Worm (Caenorhabditis elegans) whole organism, late embryonic: ENCODE data around the gene F13A2.4.

Source experiments
- C08G9.2 ChIP-seq: sonication (generic microtip); optimal IDR thresholded peaks from 2 replicates; lab custom pipeline; 2016; ENCODE audit warnings: mild to moderate bottlenecking, missing genetic modification characterization, moderate library complexity, missing compliant biosample characterization
- F13H6.1 ChIP-seq: sonication (generic microtip); optimal IDR thresholded peaks from 2 replicates; lab custom pipeline; 2016; ENCODE audit warnings: missing genetic modification characterization, missing compliant biosample characterization
- K02D7.2 ChIP-seq: sonication (generic microtip); optimal IDR thresholded peaks from 2 replicates; lab custom pipeline; 2017; ENCODE audit warnings: mild to moderate bottlenecking, missing genetic modification characterization, missing compliant biosample characterization
- T23F11.4 ChIP-seq: fragments of 200-800 bp; sonication (Bioruptor generic); optimal IDR thresholded peaks from 2 replicates; lab custom pipeline; 2018; ENCODE audit warnings: mild to moderate bottlenecking, missing genetic modification characterization, missing compliant biosample characterization
- Y22D7AL.16 ChIP-seq: sonication (generic microtip); optimal IDR thresholded peaks from 2 replicates; lab custom pipeline; 2016; ENCODE audit warnings: missing genetic modification characterization, missing compliant biosample characterization
- ahr-1 ChIP-seq: sonication (generic microtip); optimal IDR thresholded peaks from 2 replicates; lab custom pipeline; 2016; ENCODE audit warnings: missing genetic modification characterization, missing compliant biosample characterization
- ama-1 ChIP-seq: fragments of 150-350 bp; optimal IDR thresholded peaks from 2 replicates; lab custom pipeline; 2014
- ceh-14 ChIP-seq: sonication (generic microtip); optimal IDR thresholded peaks from 2 replicates; lab custom pipeline; 2016; ENCODE audit warnings: missing genotype, missing genetic modification characterization, missing compliant biosample characterization
- ceh-18 ChIP-seq: sonication (generic microtip); optimal IDR thresholded peaks from 2 replicates; lab custom pipeline; 2016; ENCODE audit warnings: missing genetic modification characterization, missing compliant biosample characterization
- ceh-19 ChIP-seq: fragments of 200-800 bp; sonication (Bioruptor generic); optimal IDR thresholded peaks from 2 replicates; lab custom pipeline; 2018; ENCODE audit warnings: mild to moderate bottlenecking, missing genetic modification characterization, missing compliant biosample characterization
- ceh-22 ChIP-seq: sonication (generic microtip); optimal IDR thresholded peaks from 2 replicates; lab custom pipeline; 2017; ENCODE audit warnings: missing biosample characterization, missing genetic modification characterization
- ceh-31 ChIP-seq: sonication (generic microtip); optimal IDR thresholded peaks from 2 replicates; lab custom pipeline; 2016; ENCODE audit warnings: missing genetic modification characterization, missing compliant biosample characterization
- ceh-34 ChIP-seq: sonication (generic microtip); optimal IDR thresholded peaks from 2 replicates; lab custom pipeline; 2016; ENCODE audit warnings: mild to moderate bottlenecking, missing genetic modification characterization, missing compliant biosample characterization
- ceh-45 ChIP-seq: fragments of 200-800 bp; sonication (Bioruptor generic); IDR thresholded peaks from 2 replicates; pipeline ENCODE4 v1.3.6; 2022; ENCODE audit warnings: missing genetic modification reagents, missing genetic modification characterization, missing compliant biosample characterization
- ceh-9 ChIP-seq: sonication (generic microtip); optimal IDR thresholded peaks from 2 replicates; lab custom pipeline; 2016; ENCODE audit warnings: mild to moderate bottlenecking, missing genetic modification characterization, inconsistent platforms, missing compliant biosample characterization
- che-1 ChIP-seq: sonication (generic microtip); optimal IDR thresholded peaks from 2 replicates; lab custom pipeline; 2016; ENCODE audit warnings: mild to moderate bottlenecking, missing genetic modification characterization, missing compliant biosample characterization
- elt-2 ChIP-seq: sonication (generic microtip); optimal IDR thresholded peaks from 2 replicates; lab custom pipeline; 2016; ENCODE audit warnings: missing genetic modification reagents, missing genetic modification characterization, missing compliant biosample characterization
- elt-4 ChIP-seq: sonication (generic microtip); optimal IDR thresholded peaks from 2 replicates; lab custom pipeline; 2016; ENCODE audit warnings: missing genetic modification characterization, missing compliant biosample characterization
- ets-4 ChIP-seq: sonication (generic microtip); optimal IDR thresholded peaks from 2 replicates; lab custom pipeline; 2016; ENCODE audit warnings: missing genetic modification characterization, missing compliant biosample characterization
- eyg-1 ChIP-seq: sonication (generic microtip); optimal IDR thresholded peaks from 2 replicates; lab custom pipeline; 2016; ENCODE audit warnings: missing genotype, missing genetic modification characterization, missing compliant biosample characterization
- fax-1 ChIP-seq: sonication (generic microtip); optimal IDR thresholded peaks from 2 replicates; lab custom pipeline; 2016; ENCODE audit warnings: missing genotype, missing genetic modification characterization, missing compliant biosample characterization
- fkh-10 ChIP-seq: fragments of 150-350 bp; optimal IDR thresholded peaks from 2 replicates; lab custom pipeline; 2014; ENCODE audit warnings: missing biosample characterization, missing genetic modification reagents, missing genetic modification characterization
- fkh-6 ChIP-seq: sonication (generic microtip); optimal IDR thresholded peaks from 2 replicates; lab custom pipeline; 2016; ENCODE audit warnings: missing genetic modification characterization, missing compliant biosample characterization
- hlh-13 ChIP-seq: fragments of 200-800 bp; sonication (Bioruptor generic); optimal IDR thresholded peaks from 2 replicates; lab custom pipeline; 2018; ENCODE audit warnings: mild to moderate bottlenecking, missing genetic modification characterization, missing compliant biosample characterization
- hlh-6 ChIP-seq: sonication (generic microtip); optimal IDR thresholded peaks from 2 replicates; lab custom pipeline; 2016; ENCODE audit warnings: missing genotype, missing genetic modification characterization, missing compliant biosample characterization
- hlh-8 ChIP-seq: sonication (generic microtip); optimal IDR thresholded peaks from 2 replicates; lab custom pipeline; 2016; ENCODE audit warnings: missing genotype, missing genetic modification characterization, missing compliant biosample characterization
- lim-6 ChIP-seq: sonication (generic microtip); optimal IDR thresholded peaks from 2 replicates; lab custom pipeline; 2016; ENCODE audit warnings: missing genetic modification characterization, missing compliant biosample characterization
- nhr-11 ChIP-seq: fragments of 150-350 bp; optimal IDR thresholded peaks from 2 replicates; lab custom pipeline; 2014; ENCODE audit warnings: missing biosample characterization, missing genetic modification characterization
- nhr-232 ChIP-seq: sonication (generic microtip); optimal IDR thresholded peaks from 2 replicates; lab custom pipeline; 2016; ENCODE audit warnings: missing genetic modification characterization, missing compliant biosample characterization
- npax-4 ChIP-seq: sonication (generic microtip); optimal IDR thresholded peaks from 2 replicates; lab custom pipeline; 2016; ENCODE audit warnings: missing genetic modification characterization, missing compliant biosample characterization
- odd-2 ChIP-seq: sonication (generic microtip); optimal IDR thresholded peaks from 2 replicates; lab custom pipeline; 2017; ENCODE audit warnings: antibody characterized with exemption, mild to moderate bottlenecking, missing genetic modification characterization, missing compliant biosample characterization
- pag-3 ChIP-seq: sonication (generic microtip); optimal IDR thresholded peaks from 2 replicates; lab custom pipeline; 2016; ENCODE audit warnings: missing compliant biosample characterization, missing genetic modification characterization, borderline replicate concordance
- pat-9 ChIP-seq: fragments of 200-800 bp; sonication (Bioruptor generic); optimal IDR thresholded peaks from 2 replicates; lab custom pipeline; 2018; ENCODE audit warnings: mild to moderate bottlenecking, missing genetic modification characterization, moderate library complexity, missing compliant biosample characterization
- pax-1 ChIP-seq: fragments of 150-350 bp; optimal IDR thresholded peaks from 2 replicates; lab custom pipeline; 2014; ENCODE audit warnings: missing biosample characterization, missing genetic modification characterization
- pha-2 ChIP-seq: sonication (generic microtip); optimal IDR thresholded peaks from 2 replicates; lab custom pipeline; 2017; ENCODE audit warnings: mild to moderate bottlenecking, missing genetic modification characterization, missing compliant biosample characterization
- pha-4 ChIP-seq: fragments of 150-350 bp; optimal IDR thresholded peaks from 2 replicates; lab custom pipeline; 2018; ENCODE audit warnings: missing biosample characterization, missing genetic modification reagents, missing genetic modification characterization
- rnt-1 ChIP-seq: sonication (generic microtip); optimal IDR thresholded peaks from 2 replicates; lab custom pipeline; 2016; ENCODE audit warnings: missing genetic modification characterization, missing compliant biosample characterization
- sox-4 ChIP-seq: sonication (generic microtip); optimal IDR thresholded peaks from 2 replicates; lab custom pipeline; 2017; ENCODE audit warnings: mild to moderate bottlenecking, missing genetic modification characterization, inconsistent platforms, missing compliant biosample characterization
- tbx-7 ChIP-seq: sonication (generic microtip); optimal IDR thresholded peaks from 2 replicates; lab custom pipeline; 2016; ENCODE audit warnings: missing genotype, missing genetic modification characterization, missing compliant biosample characterization
- ttx-3 ChIP-seq: sonication (generic microtip); optimal IDR thresholded peaks from 2 replicates; lab custom pipeline; 2016; ENCODE audit warnings: missing genetic modification reagents, missing genetic modification characterization, missing compliant biosample characterization
- unc-3 ChIP-seq, 2 experiments: fragments of 200-800 bp in 1 of 2; sonication (Bioruptor generic) in 1 of 2; sonication (generic microtip) in 1 of 2; conservative IDR thresholded peaks in 1 of 2; optimal IDR thresholded peaks in 1 of 2; 2 replicates each; pipeline versions ENCODE4 v1.3.6 to Lab custom; 2016 to 2022; ENCODE audit warnings: missing compliant biosample characterization in 2 of 2, missing genetic modification characterization in 2 of 2, missing genetic modification reagents in 1 of 2
- unc-55 ChIP-seq: sonication (generic microtip); optimal IDR thresholded peaks from 2 replicates; lab custom pipeline; 2017; ENCODE audit warnings: missing biosample characterization, missing genetic modification reagents, missing genetic modification characterization
- unc-86 ChIP-seq: sonication (generic microtip); optimal IDR thresholded peaks from 2 replicates; lab custom pipeline; 2016; ENCODE audit warnings: missing genetic modification characterization, missing compliant biosample characterization
- zip-5 ChIP-seq: sonication (generic microtip); optimal IDR thresholded peaks from 2 replicates; lab custom pipeline; 2016; ENCODE audit warnings: missing genetic modification characterization, missing compliant biosample characterization

F13A2.4 gene

ce11 chrV:4400118-4400517 lies at the start of gene F13A2.4:
TSS of gene F13A2.4 (minus strand) at chrV:4400218.
- TF ChIP-seq sox-4: no peak
- no peak for TF ChIP-seq fkh-10 (GFP tag; lab: Kevin White, UChicago)
- no peak for TF ChIP-seq che-1
- TF ChIP-seq pha-4 (tag; lab: Kevin White, UChicago): no peak
- TF ChIP-seq ceh-45 (GFP tag; lab: Robert Waterston, UW): no peak
- no peak for TF ChIP-seq hlh-6 (tag; lab: Kevin White, UChicago)
- TF ChIP-seq tbx-7 (tag; lab: Kevin White, UChicago): no peak
- TF ChIP-seq zip-5 (tag; lab: Kevin White, UChicago): no peak
- no peak for TF ChIP-seq pha-2 (tag; lab: Kevin White, UChicago)
- TF ChIP-seq Y22D7AL.16: no peak
- TF ChIP-seq fkh-6: no peak

- no peak for TF ChIP-seq ceh-14 (tag; lab: Kevin White, UChicago)
- TF ChIP-seq T23F11.4: no peak
- no peak for TF ChIP-seq tbx-7 (tag; lab: Kevin White, UChicago)
- TF ChIP-seq che-1: no peak
- no peak for TF ChIP-seq nhr-11 (tag; lab: Kevin White, UChicago)
- no peak for TF ChIP-seq pat-9
- no peak for TF ChIP-seq rnt-1 (tag; lab: Kevin White, UChicago)
- TF ChIP-seq ceh-22 (tag; lab: Kevin White, UChicago): no peak
- no peak for TF ChIP-seq eyg-1
- no peak for TF ChIP-seq ttx-3
- no peak for TF ChIP-seq ceh-9 (tag; lab: Kevin White, UChicago)
- TF ChIP-seq unc-3 (GFP tag; conservative IDR thresholded peaks at IDR 0.05; lab: Robert Waterston, UW): no peak
- no peak for TF ChIP-seq unc-3 (tag; optimal IDR thresholded peaks at IDR 0.05; lab: Kevin White, UChicago)
- TF ChIP-seq fkh-10 (GFP tag; lab: Kevin White, UChicago): no peak
- no peak for TF ChIP-seq ceh-34
- no peak for TF ChIP-seq ceh-31
- TF ChIP-seq nhr-232 (tag; lab: Kevin White, UChicago): no peak
Measured at ce11 chrV:4447637-4448036, 47.6 kb upstream of the F13A2.4 start.

ce11 chrV:4442749-4443381 lies 42.8 kb upstream of the F13A2.4 start, which contains the start of gene rft-1:
TSS of gene rft-1 (minus strand) at chrV:4443223.
- TF ChIP-seq ceh-18 (tag; lab: Kevin White, UChicago): no peak
- no peak for TF ChIP-seq odd-2 (tag; lab: Kevin White, UChicago)
- no peak for TF ChIP-seq unc-55 (GFP tag; lab: Kevin White, UChicago)
- no peak for TF ChIP-seq ceh-31
- TF ChIP-seq ceh-34: no peak
- TF ChIP-seq elt-4 (tag; lab: Kevin White, UChicago): no peak
- no peak for TF ChIP-seq ceh-45 (GFP tag; lab: Robert Waterston, UW)
- TF ChIP-seq fax-1: no peak
- no peak for TF ChIP-seq T23F11.4
- TF ChIP-seq pha-2 (tag; lab: Kevin White, UChicago): no peak
- TF ChIP-seq pag-3: no peak
- no peak for TF ChIP-seq sox-4
- TF ChIP-seq eyg-1: no peak
- no peak for TF ChIP-seq nhr-11 (tag; lab: Kevin White, UChicago)
- no peak for TF ChIP-seq pat-9
- TF ChIP-seq npax-4: no peak
- no peak for TF ChIP-seq F13H6.1 (tag; lab: Kevin White, UChicago)
- TF ChIP-seq unc-86 (tag; lab: Kevin White, UChicago): no peak
- TF ChIP-seq ama-1: no peak
- TF ChIP-seq, all 69 proteins: peak for 0

ce11 chrV:4437215-4437614 lies 37.2 kb upstream of the F13A2.4 start:
- no peak for TF ChIP-seq K02D7.2 (tag; lab: Kevin White, UChicago)
- no peak for TF ChIP-seq ets-4 (tag; lab: Kevin White, UChicago)
- no peak for TF ChIP-seq ceh-31
- TF ChIP-seq nhr-232 (tag; lab: Kevin White, UChicago): no peak
- no peak for TF ChIP-seq pax-1 (tag; lab: Kevin White, UChicago)
- TF ChIP-seq lim-6 (tag; lab: Kevin White, UChicago): no peak
- no peak for TF ChIP-seq hlh-13 (GFP tag; lab: Kevin White, UChicago)
- TF ChIP-seq fkh-6: no peak
- no peak for TF ChIP-seq C08G9.2
- no peak for TF ChIP-seq ahr-1 (tag; lab: Kevin White, UChicago)
- no peak for TF ChIP-seq ceh-19 (GFP tag; lab: Kevin White, UChicago)
- no peak for TF ChIP-seq hlh-6 (tag; lab: Kevin White, UChicago)
- TF ChIP-seq pag-3: no peak
- no peak for TF ChIP-seq pat-9
- no peak for TF ChIP-seq sox-4
- TF ChIP-seq ceh-22 (tag; lab: Kevin White, UChicago): no peak
- TF ChIP-seq elt-2 (tag; lab: Kevin White, UChicago): no peak
- TF ChIP-seq unc-86 (tag; lab: Kevin White, UChicago): no peak
- no peak for TF ChIP-seq hlh-8 (tag; lab: Kevin White, UChicago)
- no peak for TF ChIP-seq pha-4 (tag; lab: Kevin White, UChicago)
